Worm (Caenorhabditis elegans) whole organism, L3 larva: ENCODE results near the gene C15H9.5.

Source experiments
- lin-15B ChIP-seq: fragments of 150-350 bp; optimal IDR thresholded peaks from 2 replicates; lab custom pipeline; 2014; ENCODE audit warnings: missing biosample characterization, missing genetic modification characterization
- snpc-4 ChIP-seq: fragments of 150-350 bp; optimal IDR thresholded peaks from 2 replicates; lab custom pipeline; 2014; ENCODE audit warnings: missing biosample characterization, missing genetic modification characterization
- unc-39 ChIP-seq: sonication (generic microtip); optimal IDR thresholded peaks from 4 replicates; lab custom pipeline; 2017; ENCODE audit warnings: missing biosample characterization, missing genetic modification characterization

- TF ChIP-seq unc-39 (tag; lab: Kevin White, UChicago) (no peak), lin-15B (tag; lab: Kevin White, UChicago) (no peak), snpc-4 (tag; lab: Kevin White, UChicago) (no peak)
Observed at ce11 chrX:6050849-6051248, 42.3 kb upstream of the C15H9.5 start.
